Fruit fly (Drosophila melanogaster): ENCODE data around the gene CG15578.

Gene CG15578

dm6 chrX:4262661-4263060, 15.1 kb downstream of the CG15578 start (continued):
- TF ChIP-seq CG6854 (GFP tag; optimal IDR thresholded peaks at IDR 0.05) (no peak), CG32006 (GFP tag; optimal IDR thresholded peaks at IDR 0.05) (peak; percentile 56), salr (GFP tag; optimal IDR thresholded peaks at IDR 0.05) (no peak), Hr38 (GFP tag; optimal IDR thresholded peaks at IDR 0.05) (no peak), CG6808 (GFP tag; optimal IDR thresholded peaks at IDR 0.05) (peak; percentile 34), ss (GFP tag; optimal IDR thresholded peaks at IDR 0.05) (peak; percentile 31 to 76), Ets96B (tag; optimal IDR thresholded peaks at IDR 0.05) (peak; percentile 42), achi (GFP tag; optimal IDR thresholded peaks at IDR 0.05) (peak; percentile 0), CG6163 (GFP tag; IDR thresholded peaks at IDR 0.05) (peak; percentile 60), CG11902 (GFP tag; optimal IDR thresholded peaks at IDR 0.05) (peak; percentile 0), OdsH (GFP tag; optimal IDR thresholded peaks at IDR 0.05) (peak; percentile 34)

- TF ChIP-seq Ets96B (tag; optimal IDR thresholded peaks at IDR 0.05): no peak
- no peak for TF ChIP-seq CG10631 (GFP tag; optimal IDR thresholded peaks at IDR 0.05)
- TF ChIP-seq fd85E (GFP tag; optimal IDR thresholded peaks at IDR 0.05): no peak
- TF ChIP-seq CG3032 (tag; optimal IDR thresholded peaks at IDR 0.05): no peak
- TF ChIP-seq CG11294 (GFP tag; IDR thresholded peaks at IDR 0.05): no peak
- TF ChIP-seq CG7368 (GFP tag; optimal IDR thresholded peaks at IDR 0.05): no peak
- TF ChIP-seq lz (GFP tag; optimal IDR thresholded peaks at IDR 0.05): no peak
- TF ChIP-seq Sox15 (GFP tag; optimal IDR thresholded peaks at IDR 0.05): no peak
- no peak for TF ChIP-seq Hr38 (GFP tag; optimal IDR thresholded peaks at IDR 0.05)
- no peak for TF ChIP-seq CG31627 (GFP tag; optimal IDR thresholded peaks at IDR 0.05)
- no peak for TF ChIP-seq eg (GFP tag; IDR thresholded peaks at IDR 0.05)
Observed at dm6 chrX:4252690-4253089, 25.1 kb downstream of the CG15578 start, which contains the start of gene CG15576. TSS of gene CG15576 (minus strand) at chrX:4252790.

DNA sequence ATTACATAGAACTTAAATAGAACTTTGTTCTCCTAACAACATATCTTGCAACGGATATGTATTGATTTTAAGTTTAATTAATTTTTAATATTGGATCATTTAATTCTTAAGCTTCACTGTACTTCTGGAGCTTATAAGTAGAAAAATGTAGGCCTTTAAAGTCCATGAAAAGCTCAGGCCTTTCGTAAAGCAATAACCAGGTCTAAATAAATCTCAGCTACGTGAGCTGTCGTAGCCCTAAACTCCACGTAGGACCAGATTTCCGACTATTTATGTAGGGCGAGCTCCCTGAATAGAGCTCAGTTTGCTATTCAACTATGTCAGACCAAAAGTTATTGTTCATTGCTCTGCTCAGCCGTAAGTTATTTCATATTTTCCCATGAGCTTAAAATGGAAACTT, 29.7 kb downstream of the CG15578 start, which contains the start of gene CG43135:
CG43135 (plus strand) TSS at position 301 of the 400 bp plus-strand sequence.
- no peak for TF ChIP-seq CG6808 (GFP tag; optimal IDR thresholded peaks at IDR 0.05)
- TF ChIP-seq vri (GFP tag; optimal IDR thresholded peaks at IDR 0.05): no peak
- TF ChIP-seq Eip75B (GFP tag; optimal IDR thresholded peaks at IDR 0.05): no peak
- TF ChIP-seq Hr38 (GFP tag; optimal IDR thresholded peaks at IDR 0.05): no peak
- no peak for TF ChIP-seq spab (GFP tag; optimal IDR thresholded peaks at IDR 0.05)
- TF ChIP-seq Sox14 (GFP tag; optimal IDR thresholded peaks at IDR 0.05): no peak
- TF ChIP-seq achi (GFP tag; optimal IDR thresholded peaks at IDR 0.05): no peak
- TF ChIP-seq lz (GFP tag; optimal IDR thresholded peaks at IDR 0.05): no peak
- no peak for TF ChIP-seq CG7368 (GFP tag; optimal IDR thresholded peaks at IDR 0.05)
- TF ChIP-seq CG3919 (GFP tag; optimal IDR thresholded peaks at IDR 0.05): no peak
- TF ChIP-seq Sox15 (GFP tag; optimal IDR thresholded peaks at IDR 0.05): no peak
- TF ChIP-seq CG31627 (GFP tag; optimal IDR thresholded peaks at IDR 0.05): no peak
- TF ChIP-seq CG6163 (GFP tag; IDR thresholded peaks at IDR 0.05): no peak
- TF ChIP-seq CG10669 (GFP tag; optimal IDR thresholded peaks at IDR 0.05): no peak
- no peak for TF ChIP-seq acj6 (GFP tag; optimal IDR thresholded peaks at IDR 0.05)
- TF ChIP-seq Gug (GFP tag; IDR thresholded peaks at IDR 0.05): no peak
- TF ChIP-seq eg (GFP tag; IDR thresholded peaks at IDR 0.05): no peak
- no peak for TF ChIP-seq topi (GFP tag; optimal IDR thresholded peaks at IDR 0.05)

DNA sequence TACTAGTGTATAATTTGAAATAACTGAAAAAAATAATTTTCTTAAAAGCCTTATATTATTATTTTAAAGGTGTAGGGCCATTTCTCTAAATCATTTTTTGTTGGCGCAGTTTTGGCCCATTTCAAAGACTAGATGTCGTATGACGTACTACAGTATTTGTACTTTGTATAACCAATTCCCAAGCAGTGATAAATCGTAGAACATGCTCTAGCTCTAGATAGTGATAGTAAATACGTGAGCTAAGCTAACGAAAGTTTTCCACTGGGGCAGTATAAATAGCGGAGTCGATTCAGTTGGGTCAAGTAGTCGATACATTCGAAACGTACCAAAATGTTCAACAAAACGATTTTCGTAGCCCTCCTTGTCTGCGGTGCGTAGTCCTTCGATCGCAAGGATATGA, 30.7 kb downstream of the CG15578 start, which contains the start of gene CG43134:
CG43134 (plus strand) TSS at position 301 of the 400 bp plus-strand sequence.
- TF ChIP-seq OdsH (GFP tag; optimal IDR thresholded peaks at IDR 0.05) (no peak), CG31627 (GFP tag; optimal IDR thresholded peaks at IDR 0.05) (no peak), Eip78C (GFP tag) (no peak), Blimp-1 (GFP tag; optimal IDR thresholded peaks at IDR 0.05) (no peak), dsx (GFP tag; optimal IDR thresholded peaks at IDR 0.05; ENCODE audit: poor library complexity, severe bottlenecking) (no peak), CG11762 (GFP tag; optimal IDR thresholded peaks at IDR 0.05; ENCODE audit: insufficient read depth) (no peak), CG8632 (GFP tag; optimal IDR thresholded peaks at IDR 0.05) (no peak), CG11902 (GFP tag; optimal IDR thresholded peaks at IDR 0.05) (no peak), pdm3 (GFP tag; optimal IDR thresholded peaks at IDR 0.05) (no peak), CG8319 (GFP tag; optimal IDR thresholded peaks at IDR 0.05) (no peak), fd85E (GFP tag; optimal IDR thresholded peaks at IDR 0.05) (no peak), CG15336 (GFP tag; IDR thresholded peaks at IDR 0.05) (no peak), CG6792 (GFP tag; optimal IDR thresholded peaks at IDR 0.05) (no peak), Sox102F (GFP tag; optimal IDR thresholded peaks at IDR 0.05) (no peak), Hr39 (GFP tag; optimal IDR thresholded peaks at IDR 0.05) (no peak), achi (GFP tag; optimal IDR thresholded peaks at IDR 0.05) (no peak), CG16779 (tag; optimal IDR thresholded peaks at IDR 0.05) (no peak)
